Worm (Caenorhabditis elegans): ENCODE measurements around the gene K01A6.6.

The K01A6.6 gene

DNA sequence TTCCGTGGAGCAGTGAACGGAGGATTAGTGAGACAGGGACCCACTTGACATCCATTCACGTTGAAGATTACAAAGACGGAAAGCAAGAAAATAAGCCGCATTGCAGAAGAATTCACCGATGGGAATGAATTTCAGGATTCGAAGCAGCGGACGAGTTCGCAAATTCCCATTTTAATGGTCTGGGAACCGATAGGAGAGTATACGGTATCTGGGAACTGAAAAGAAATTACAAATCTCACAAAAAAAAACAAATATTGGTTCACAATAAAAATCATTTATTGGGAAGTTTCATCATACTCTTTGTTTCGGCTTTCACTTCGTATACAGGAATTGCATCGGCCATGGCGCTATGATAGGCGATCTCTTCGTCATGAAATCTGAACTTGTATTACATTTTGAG lies 19.9 kb downstream of the K01A6.6 start, which contains the start of gene T12A7.10:
T12A7.10 (minus strand) TSS at position 101 of the 400 bp plus-strand sequence.
- TF ChIP-seq ceh-22 (tag; optimal IDR thresholded peaks at IDR 0.05): no peak
- TF ChIP-seq ceh-45 (GFP tag; IDR thresholded peaks at IDR 0.05): no peak
- no peak for TF ChIP-seq ceh-48 (tag; optimal IDR thresholded peaks at IDR 0.05)
- no peak for TF ChIP-seq fkh-6 (tag; optimal IDR thresholded peaks at IDR 0.05)
- TF ChIP-seq hlh-8 (tag; optimal IDR thresholded peaks at IDR 0.05): no peak

DNA sequence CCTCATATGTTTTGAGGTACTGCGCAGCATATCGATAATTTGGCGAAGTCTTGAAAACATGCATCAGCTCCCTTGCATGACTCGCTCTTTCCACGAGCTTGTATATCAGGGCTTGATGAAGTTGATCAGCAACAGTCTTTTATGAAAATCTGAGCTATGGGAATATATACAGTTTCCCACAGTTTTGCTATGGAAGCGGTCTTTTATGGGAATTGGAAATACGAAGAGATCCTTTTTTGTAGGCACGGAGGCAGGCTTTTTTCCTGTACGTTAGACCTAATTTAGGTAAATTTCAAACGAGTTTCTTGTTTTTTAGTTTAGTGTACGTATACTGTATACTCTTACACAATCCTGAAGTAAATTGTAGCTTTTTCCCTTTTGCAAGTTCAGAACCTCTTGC lies 20.8 kb downstream of the K01A6.6 start, which contains the start of gene T12A7.9:
T12A7.9 (minus strand) TSS at position 101 of the 400 bp plus-strand sequence.
- no peak for TF ChIP-seq unc-42 (tag; optimal IDR thresholded peaks at IDR 0.05)
- TF ChIP-seq pha-2 (tag; optimal IDR thresholded peaks at IDR 0.05): no peak
- no peak for TF ChIP-seq syd-9 (tag; optimal IDR thresholded peaks at IDR 0.05)
- no peak for TF ChIP-seq elt-4 (tag; optimal IDR thresholded peaks at IDR 0.05)
- TF ChIP-seq ceh-6 (GFP tag; optimal IDR thresholded peaks at IDR 0.05): no peak
- no peak for TF ChIP-seq fkh-10 (GFP tag; optimal IDR thresholded peaks at IDR 0.05)
- no peak for TF ChIP-seq npax-4 (tag; optimal IDR thresholded peaks at IDR 0.05)
- no peak for TF ChIP-seq nhr-232 (tag; optimal IDR thresholded peaks at IDR 0.05)
- TF ChIP-seq lin-11 (tag; optimal IDR thresholded peaks at IDR 0.05): no peak
- TF ChIP-seq K09A11.1 (tag; optimal IDR thresholded peaks at IDR 0.05; ENCODE audit: insufficient read depth): no peak
- TF ChIP-seq hlh-15 (tag; optimal IDR thresholded peaks at IDR 0.05): no peak
- no peak for TF ChIP-seq K02D7.2 (tag; optimal IDR thresholded peaks at IDR 0.05)
- TF ChIP-seq ceh-31 (tag; optimal IDR thresholded peaks at IDR 0.05): no peak
- TF ChIP-seq ceh-2 (tag; optimal IDR thresholded peaks at IDR 0.05): no peak

DNA sequence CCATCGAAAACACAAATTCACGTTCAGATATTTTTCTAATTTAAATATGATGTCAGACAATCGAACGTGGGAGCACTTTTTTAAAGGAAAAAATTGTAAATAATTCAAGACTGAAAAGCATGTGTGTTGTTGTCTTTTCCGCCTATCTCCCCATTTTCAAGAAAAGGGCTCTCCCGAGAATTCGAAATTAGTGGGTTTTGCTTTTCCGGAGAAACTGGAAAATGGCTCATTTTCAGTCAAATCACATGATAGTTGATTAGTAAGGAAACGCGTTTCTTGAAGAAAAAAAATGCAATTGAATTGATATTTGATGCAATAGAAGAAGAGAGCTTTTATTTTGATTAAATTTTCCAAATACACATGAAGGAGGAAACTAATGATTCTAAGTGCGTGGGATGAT lies 24.7 kb downstream of the K01A6.6 start:
- TF ChIP-seq fkh-6 (tag; optimal IDR thresholded peaks at IDR 0.05) (no peak), T23F11.4 (GFP tag; optimal IDR thresholded peaks at IDR 0.05) (no peak), hlh-6 (tag; optimal IDR thresholded peaks at IDR 0.05) (no peak), ceh-34 (tag; optimal IDR thresholded peaks at IDR 0.05) (no peak), pag-3 (tag; optimal IDR thresholded peaks at IDR 0.05; ENCODE audit: borderline replicate concordance) (no peak), pat-9 (tag; optimal IDR thresholded peaks at IDR 0.05) (no peak), ceh-48 (tag; optimal IDR thresholded peaks at IDR 0.05) (no peak), ama-1 (optimal IDR thresholded peaks at IDR 0.05) (no peak), syd-9 (tag; optimal IDR thresholded peaks at IDR 0.05) (no peak), ets-4 (tag; optimal IDR thresholded peaks at IDR 0.05) (no peak), tbx-2 (tag; optimal IDR thresholded peaks at IDR 0.05) (no peak), lin-11 (tag; optimal IDR thresholded peaks at IDR 0.05) (no peak), K02D7.2 (tag; optimal IDR thresholded peaks at IDR 0.05) (no peak), C38D4.7 (GFP tag; optimal IDR thresholded peaks at IDR 0.05) (no peak), ahr-1 (tag; optimal IDR thresholded peaks at IDR 0.05) (no peak)

DNA sequence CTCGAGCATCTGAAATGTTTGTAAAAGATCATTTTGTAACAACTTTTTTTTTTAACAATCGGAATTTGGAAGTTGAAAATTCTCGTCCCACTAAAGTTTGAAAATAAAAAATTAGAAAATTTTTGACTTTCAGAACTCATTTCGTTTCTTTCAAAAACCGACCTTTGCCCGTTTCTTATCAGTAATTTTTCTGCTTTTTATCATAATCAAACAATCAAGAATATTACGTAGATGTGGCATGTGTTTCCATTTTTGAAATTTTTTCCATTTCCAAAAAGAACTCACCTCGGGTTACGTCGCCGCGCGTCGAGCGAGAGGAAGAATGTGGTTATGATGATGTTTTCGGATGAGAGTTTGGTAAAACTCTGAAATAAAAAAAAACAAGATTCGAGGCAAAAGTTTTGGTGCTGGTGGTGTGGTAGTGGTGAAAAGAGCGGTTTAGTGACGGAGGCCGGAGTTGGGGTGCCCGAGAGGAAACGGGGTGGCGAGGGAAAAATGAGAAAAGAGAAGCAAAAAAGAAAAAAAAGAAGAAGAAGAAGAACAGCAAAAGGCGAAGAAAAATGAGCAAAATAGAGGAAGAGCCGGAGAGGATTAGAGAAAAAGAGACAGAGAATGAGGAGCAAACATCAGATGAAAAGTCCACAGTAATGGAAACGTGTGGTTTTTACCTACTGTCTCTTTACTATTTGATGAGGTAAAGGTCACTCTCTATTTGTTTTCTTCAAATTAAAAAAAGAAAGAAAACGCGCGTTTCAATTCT lies 25.8 kb downstream of the K01A6.6 start, which contains the start of gene T12A7.2:
T12A7.2 (minus strand) TSS at position 412 of the 760 bp plus-strand sequence.
- no peak for TF ChIP-seq ceh-22 (tag; optimal IDR thresholded peaks at IDR 0.05)
- TF ChIP-seq ceh-9 (tag; optimal IDR thresholded peaks at IDR 0.05): no peak
- peak; percentile 2 for TF ChIP-seq ref-2 (tag; optimal IDR thresholded peaks at IDR 0.05)
- TF ChIP-seq unc-42 (tag; optimal IDR thresholded peaks at IDR 0.05): peak; percentile 4
- TF ChIP-seq fkh-10 (GFP tag; optimal IDR thresholded peaks at IDR 0.05): no peak
- TF ChIP-seq fax-1 (tag; optimal IDR thresholded peaks at IDR 0.05): no peak
- peak; percentile 75 for TF ChIP-seq elt-2 (tag; optimal IDR thresholded peaks at IDR 0.05)
- no peak for TF ChIP-seq C38D4.7 (GFP tag; optimal IDR thresholded peaks at IDR 0.05)
- TF ChIP-seq hlh-8 (tag; optimal IDR thresholded peaks at IDR 0.05): no peak
- no peak for TF ChIP-seq pros-1 (tag; optimal IDR thresholded peaks at IDR 0.05)
- TF ChIP-seq F13H6.1 (tag; optimal IDR thresholded peaks at IDR 0.05): no peak
- TF ChIP-seq unc-3 (GFP tag; conservative IDR thresholded peaks at IDR 0.05): no peak
- no peak for TF ChIP-seq unc-3 (tag; optimal IDR thresholded peaks at IDR 0.05)
- peak; percentile 24 for TF ChIP-seq ceh-18 (tag; optimal IDR thresholded peaks at IDR 0.05)
- TF ChIP-seq pqm-1 (tag; optimal IDR thresholded peaks at IDR 0.05): no peak
- no peak for TF ChIP-seq pha-2 (tag; optimal IDR thresholded peaks at IDR 0.05)
- TF ChIP-seq tbx-2 (tag; optimal IDR thresholded peaks at IDR 0.05): peak; percentile 22
- no peak for TF ChIP-seq gmeb-2 (tag; optimal IDR thresholded peaks at IDR 0.05)
- TF ChIP-seq pax-1 (tag; optimal IDR thresholded peaks at IDR 0.05): no peak
- TF ChIP-seq tbx-7 (tag; optimal IDR thresholded peaks at IDR 0.05): no peak
- no peak for TF ChIP-seq ceh-31 (tag; optimal IDR thresholded peaks at IDR 0.05)

Data from whole organism, late embryonic.